Worm (Caenorhabditis elegans) whole organism, L3 larva: ENCODE data around the gene skr-6.

ENCODE experiments used
- R02D3.7 ChIP-seq: fragments of 150-350 bp; optimal IDR thresholded peaks from 2 replicates; lab custom pipeline; 2014; ENCODE audit warnings: missing biosample characterization, missing genetic modification characterization
- ZK546.5 ChIP-seq: sonication (generic microtip); optimal IDR thresholded peaks from 2 replicates; lab custom pipeline; 2017; ENCODE audit warnings: missing biosample characterization, missing genetic modification characterization
- ama-1 ChIP-seq: fragments of 150-350 bp; optimal IDR thresholded peaks from 2 replicates; lab custom pipeline; 2018
- ceh-82 ChIP-seq: fragments of 150-350 bp; optimal IDR thresholded peaks from 2 replicates; lab custom pipeline; 2014; ENCODE audit warnings: missing biosample characterization, missing genetic modification characterization
- ceh-9 ChIP-seq: sonication (generic microtip); optimal IDR thresholded peaks from 2 replicates; lab custom pipeline; 2018; ENCODE audit warnings: missing biosample characterization, missing genetic modification characterization
- egl-5 ChIP-seq: fragments of 150-350 bp; optimal IDR thresholded peaks from 2 replicates; lab custom pipeline; 2017; ENCODE audit warnings: missing biosample characterization, missing genetic modification reagents, missing genetic modification characterization, inconsistent platforms
- elt-1 ChIP-seq: fragments of 150-350 bp; optimal IDR thresholded peaks from 2 replicates; lab custom pipeline; 2014; ENCODE audit warnings: missing biosample characterization, missing genetic modification characterization
- eor-1 ChIP-seq, 2 experiments: fragments of 150-350 bp; optimal IDR thresholded peaks; 2 replicates each; lab custom pipeline; 2014 to 2018; ENCODE audit warnings: missing biosample characterization in 2 of 2, missing genetic modification characterization in 2 of 2
- fkh-2 ChIP-seq: fragments of 150-350 bp; optimal IDR thresholded peaks from 2 replicates; lab custom pipeline; 2014; ENCODE audit warnings: missing biosample characterization, missing genetic modification reagents, missing genetic modification characterization
- jun-1 ChIP-seq: fragments of 150-350 bp; optimal IDR thresholded peaks from 2 replicates; lab custom pipeline; 2014; ENCODE audit warnings: missing biosample characterization, missing genetic modification reagents, missing genetic modification characterization
- lin-39 ChIP-seq: fragments of 150-350 bp; optimal IDR thresholded peaks from 2 replicates; lab custom pipeline; 2018; ENCODE audit warnings: missing biosample characterization, missing genetic modification reagents, missing genetic modification characterization
- lsy-12 ChIP-seq: sonication (generic microtip); optimal IDR thresholded peaks from 2 replicates; lab custom pipeline; 2016; ENCODE audit warnings: mild to moderate bottlenecking, missing genetic modification characterization, missing compliant biosample characterization
- mdl-1 ChIP-seq: fragments of 150-350 bp; optimal IDR thresholded peaks from 2 replicates; lab custom pipeline; 2014; ENCODE audit warnings: missing biosample characterization, missing genetic modification characterization
- mml-1 ChIP-seq: fragments of 150-350 bp; sonication (generic microtip); optimal IDR thresholded peaks from 3 replicates; lab custom pipeline; 2014; ENCODE audit warnings: missing biosample characterization, missing genetic modification characterization
- nfya-1 ChIP-seq: sonication (generic microtip); optimal IDR thresholded peaks from 2 replicates; lab custom pipeline; 2017; ENCODE audit warnings: missing genetic modification characterization, mild to moderate bottlenecking, missing compliant biosample characterization, antibody characterized with exemption, moderate library complexity; ENCODE audit not compliant: insufficient read depth
- nhr-11 ChIP-seq: fragments of 150-350 bp; optimal IDR thresholded peaks from 2 replicates; lab custom pipeline; 2014; ENCODE audit warnings: missing biosample characterization, missing genetic modification characterization
- nhr-23 ChIP-seq: fragments of 150-350 bp; optimal IDR thresholded peaks from 2 replicates; lab custom pipeline; 2014; ENCODE audit warnings: missing biosample characterization, missing genetic modification reagents, missing genetic modification characterization
- nhr-237 ChIP-seq: fragments of 150-350 bp; optimal IDR thresholded peaks from 2 replicates; lab custom pipeline; 2014; ENCODE audit warnings: missing biosample characterization, missing genetic modification characterization
- nhr-25 ChIP-seq: sonication (generic microtip); optimal IDR thresholded peaks from 2 replicates; lab custom pipeline; 2017; ENCODE audit warnings: missing biosample characterization, missing genetic modification characterization
- nhr-28 ChIP-seq: fragments of 150-350 bp; optimal IDR thresholded peaks from 2 replicates; lab custom pipeline; 2014; ENCODE audit warnings: missing biosample characterization, missing genetic modification characterization
- nhr-67 ChIP-seq: fragments of 150-350 bp; optimal IDR thresholded peaks from 2 replicates; lab custom pipeline; 2014; ENCODE audit warnings: missing biosample characterization, missing genetic modification characterization
- nhr-76 ChIP-seq: fragments of 150-350 bp; sonication (generic microtip); optimal IDR thresholded peaks from 5 replicates; lab custom pipeline; 2014; ENCODE audit warnings: missing biosample characterization, missing genetic modification characterization
- nhr-77 ChIP-seq: fragments of 150-350 bp; optimal IDR thresholded peaks from 2 replicates; lab custom pipeline; 2014; ENCODE audit warnings: missing biosample characterization, missing genetic modification characterization
- skn-1 ChIP-seq: fragments of 150-350 bp; optimal IDR thresholded peaks from 2 replicates; lab custom pipeline; 2014; ENCODE audit warnings: missing biosample characterization, missing genetic modification characterization
- ztf-4 ChIP-seq: fragments of 150-350 bp; optimal IDR thresholded peaks from 2 replicates; lab custom pipeline; 2014; ENCODE audit warnings: missing biosample characterization, missing genetic modification characterization

The skr-6 gene

DNA sequence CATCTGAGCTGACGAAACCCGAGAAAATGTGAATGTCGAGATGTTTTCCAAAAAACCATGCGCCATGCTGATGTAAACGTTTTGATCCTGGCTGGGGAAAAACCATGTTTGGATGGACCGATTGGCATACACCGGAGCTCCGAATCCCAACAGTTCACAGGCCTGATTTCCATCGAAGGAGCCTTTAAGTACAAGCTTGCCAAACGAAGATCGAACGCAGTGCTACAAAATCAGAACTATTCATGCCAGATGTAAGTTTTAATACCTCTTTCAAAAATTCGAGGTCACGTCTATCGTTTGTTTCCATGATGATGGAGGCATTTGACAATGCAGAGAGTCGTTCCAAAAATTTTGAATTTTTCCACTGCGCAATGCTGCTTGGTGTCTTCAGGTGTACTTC, 34.0 kb downstream of the skr-6 start:
- TF ChIP-seq skn-1 (tag; lab: Kevin White, UChicago): no peak
- no peak for TF ChIP-seq R02D3.7 (tag; lab: Kevin White, UChicago)
- no peak for TF ChIP-seq lin-39
- TF ChIP-seq fkh-2 (tag; lab: Kevin White, UChicago): no peak
- TF ChIP-seq nhr-23 (tag; lab: Kevin White, UChicago): no peak
- TF ChIP-seq ZK546.5 (tag; lab: Kevin White, UChicago): no peak
- no peak for TF ChIP-seq nfya-1 (tag; lab: Kevin White, UChicago)
- no peak for TF ChIP-seq ceh-9
- TF ChIP-seq nhr-77 (tag; lab: Kevin White, UChicago): no peak
- no peak for TF ChIP-seq mml-1 (tag; lab: Kevin White, UChicago)
- no peak for TF ChIP-seq mdl-1 (tag; lab: Kevin White, UChicago)
- TF ChIP-seq nhr-67 (tag; lab: Kevin White, UChicago): no peak
- no peak for TF ChIP-seq eor-1 (tag; optimal IDR thresholded peaks at IDR 0.05; lab: Kevin White, UChicago)
- no peak for TF ChIP-seq nhr-11 (tag; lab: Kevin White, UChicago)
- TF ChIP-seq ztf-4 (tag; lab: Kevin White, UChicago): no peak
- no peak for TF ChIP-seq ceh-82 (tag; lab: Kevin White, UChicago)
- no peak for TF ChIP-seq jun-1

DNA sequence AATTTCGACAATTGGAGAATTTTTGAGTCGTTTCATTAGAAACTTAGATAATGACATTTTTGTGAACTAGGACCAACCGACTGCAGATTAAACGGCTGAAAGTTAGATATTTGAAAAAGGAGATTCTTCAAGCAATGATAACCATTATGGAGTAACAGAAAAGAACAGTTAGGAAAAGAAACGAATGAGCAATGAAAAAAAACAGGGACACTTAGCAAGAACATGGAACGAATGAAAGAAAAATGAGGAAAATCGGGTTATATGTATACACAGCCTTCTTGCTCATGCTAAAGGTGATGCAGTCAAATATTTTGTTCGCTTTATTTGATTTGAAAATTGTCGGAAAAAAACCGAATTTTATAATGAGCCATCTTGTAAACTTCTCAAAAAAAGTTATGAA, 45.4 kb downstream of the skr-6 start, which contains the start of gene F16H6.10:
TSS of gene F16H6.10 (minus strand) at position 101 of the 400 bp plus-strand sequence.
- TF ChIP-seq nhr-76 (no peak), mml-1 (tag; lab: Kevin White, UChicago) (no peak), nhr-28 (no peak), elt-1 (tag; lab: Kevin White, UChicago) (no peak), egl-5 (tag; lab: Kevin White, UChicago) (no peak), nhr-25 (tag; lab: Kevin White, UChicago) (no peak), lsy-12 (tag; lab: Kevin White, UChicago) (no peak), nhr-237 (no peak), ama-1 (lab: Kevin White, UChicago) (no peak), nhr-67 (tag; lab: Kevin White, UChicago) (no peak)
